Comparison of ENCODE assay signal across 5 worm cellular contexts in genomic region chrX:2583135-2583683, ce11.
A peak's percentile ranks its signal among the peaks of the same experiment; 100 is the strongest.
TF ChIP-seq lines count a peak whose summit lies in the region.

No protein-coding gene starts in this region.

TF ChIP-seq in whole organism, L1 larva, 84 proteins besides CTCF, POLR2A, EP300 and RAD21:
- TF ChIP-seq nhr-71 (tag; optimal IDR thresholded peaks at IDR 0.05; lab: Kevin White, UChicago) (peak; percentile 13), skn-1 (tag; optimal IDR thresholded peaks at IDR 0.05; lab: Kevin White, UChicago) (peak; percentile 22), snu-23 (GFP tag; optimal IDR thresholded peaks at IDR 0.05; lab: Kevin White, UChicago) (peak; percentile 3), nhr-90 (tag; optimal IDR thresholded peaks at IDR 0.05; lab: Kevin White, UChicago; ENCODE audit: poor library complexity) (peak; percentile 31), nhr-20 (tag; optimal IDR thresholded peaks at IDR 0.05; lab: Kevin White, UChicago) (peak; percentile 0), nhr-237 (tag; optimal IDR thresholded peaks at IDR 0.05; lab: Kevin White, UChicago) (no peak), nhr-19 (GFP tag; conservative IDR thresholded peaks at IDR 0.05; lab: Robert Waterston, UW) (peak; percentile 11; the same call in 1 of the 2 replicates), unc-62 (GFP tag; optimal IDR thresholded peaks at IDR 0.05; lab: Kevin White, UChicago) (no peak), mef-2 (tag; optimal IDR thresholded peaks at IDR 0.05; lab: Kevin White, UChicago) (no peak), lin-14 (GFP tag; optimal IDR thresholded peaks at IDR 0.05; lab: Kevin White, UChicago) (peak; percentile 59), nhr-85 (tag; lab: Kevin White, UChicago) (peak; percentile 86), efl-1 (optimal IDR thresholded peaks at IDR 0.05; lab: Kevin White, UChicago) (no peak), efl-1 (GFP tag; optimal IDR thresholded peaks at IDR 0.05 in 1 of 2; lab: Kevin White, UChicago) (peak in 1 of 2 experiments; percentile 8), unc-86 (tag; optimal IDR thresholded peaks at IDR 0.05; lab: Kevin White, UChicago) (no peak), sptf-1 (tag; optimal IDR thresholded peaks at IDR 0.05; lab: Kevin White, UChicago) (no peak), grh-1 (GFP tag; IDR thresholded peaks at IDR 0.05; lab: Robert Waterston, UW) (0 out of 2 replicates have a peak, but pooled peaks have one; percentile 32), nhr-47 (tag; optimal IDR thresholded peaks at IDR 0.05; lab: Kevin White, UChicago) (peak; percentile 18)
TF ChIP-seq in whole organism, L1 larva: peak in this region for 11.

TF ChIP-seq in whole organism, L3 larva, 47 proteins besides CTCF, POLR2A, EP300 and RAD21:
- TF ChIP-seq ceh-9 (tag; optimal IDR thresholded peaks at IDR 0.05; lab: Kevin White, UChicago) (no peak), tbx-2 (tag; optimal IDR thresholded peaks at IDR 0.05; lab: Kevin White, UChicago) (no peak), ztf-11 (tag; optimal IDR thresholded peaks at IDR 0.05; lab: Kevin White, UChicago) (no peak), nhr-67 (tag; optimal IDR thresholded peaks at IDR 0.05; lab: Kevin White, UChicago) (no peak), unc-62 (GFP tag; optimal IDR thresholded peaks at IDR 0.05; lab: Kevin White, UChicago) (no peak), elt-1 (tag; optimal IDR thresholded peaks at IDR 0.05; lab: Kevin White, UChicago) (no peak), jun-1 (tag; optimal IDR thresholded peaks at IDR 0.05; lab: Kevin White, UChicago) (no peak), elt-2 (tag; optimal IDR thresholded peaks at IDR 0.05; lab: Kevin White, UChicago) (no peak), pha-4 (tag; optimal IDR thresholded peaks at IDR 0.05; lab: Kevin White, UChicago) (peak; percentile 16)

TF ChIP-seq in whole organism, early embryonic, 17 proteins besides CTCF, POLR2A, EP300 and RAD21:
- TF ChIP-seq B0310.2 (tag; optimal IDR thresholded peaks at IDR 0.05; lab: Kevin White, UChicago) (no peak), sea-1 (GFP tag; conservative IDR thresholded peaks at IDR 0.05; lab: Robert Waterston, UW) (0 out of 2 replicates have a peak, but pooled peaks have one; percentile 31), ets-7 (tag; optimal IDR thresholded peaks at IDR 0.05; lab: Kevin White, UChicago) (no peak), ceh-13 (GFP tag; optimal IDR thresholded peaks at IDR 0.05; lab: Kevin White, UChicago) (no peak), hmg-4 (GFP tag; optimal IDR thresholded peaks at IDR 0.05; lab: Kevin White, UChicago) (peak; percentile 87), ama-1 (optimal IDR thresholded peaks at IDR 0.05; lab: Kevin White, UChicago) (no peak), ceh-36 (tag; optimal IDR thresholded peaks at IDR 0.05; lab: Kevin White, UChicago) (no peak), pes-1 (GFP tag; IDR thresholded peaks at IDR 0.05; lab: Robert Waterston, UW) (no peak), F13C5.2 (tag; optimal IDR thresholded peaks at IDR 0.05; lab: Kevin White, UChicago) (no peak)

TF ChIP-seq in whole organism, midembryonic, 9 proteins besides CTCF, POLR2A, EP300 and RAD21:
- TF ChIP-seq ztf-29 (GFP tag; IDR thresholded peaks at IDR 0.05; lab: Robert Waterston, UW) (peak; percentile 46; the same call in 1 of the 2 replicates), klf-2 (GFP tag; conservative IDR thresholded peaks at IDR 0.05; lab: Robert Waterston, UW) (no peak), T22C8.4 (GFP tag; IDR thresholded peaks at IDR 0.05; lab: Robert Waterston, UW) (no peak), flt-1 (GFP tag; IDR thresholded peaks at IDR 0.05; lab: Robert Waterston, UW) (0 out of 2 replicates have a peak, but pooled peaks have one; percentile 57)
TF ChIP-seq in whole organism, midembryonic: peak in this region for 2.

TF ChIP-seq in whole organism, young adult, 124 proteins besides CTCF, POLR2A, EP300 and RAD21:
- no peak for TF ChIP-seq die-1 (tag; optimal IDR thresholded peaks at IDR 0.05; lab: Kevin White, UChicago)
- TF ChIP-seq ztf-25 (GFP tag; IDR thresholded peaks at IDR 0.05; lab: Robert Waterston, UW): 0 out of 2 replicates have a peak, but pooled peaks have one; percentile 26
- no peak for TF ChIP-seq hrde-1 (tag; optimal IDR thresholded peaks at IDR 0.05; lab: Kevin White, UChicago; ENCODE audit: borderline replicate concordance)
- no peak for TF ChIP-seq Y53G8AR.9 (GFP tag; conservative IDR thresholded peaks at IDR 0.05; lab: Robert Waterston, UW)
- TF ChIP-seq egrh-3 (GFP tag; IDR thresholded peaks at IDR 0.05; lab: Robert Waterston, UW): peak; percentile 18; the same call in 1 of the 2 replicates
- no peak for TF ChIP-seq lag-1 (GFP tag; IDR thresholded peaks at IDR 0.05; lab: Robert Waterston, UW)
- TF ChIP-seq ZK185.1 (tag; optimal IDR thresholded peaks at IDR 0.05; lab: Kevin White, UChicago; ENCODE audit: poor library complexity, severe bottlenecking): no peak
- TF ChIP-seq madf-6 (GFP tag; IDR thresholded peaks at IDR 0.05; lab: Robert Waterston, UW): no peak
- no peak for TF ChIP-seq Y53F4B.3 (GFP tag; IDR thresholded peaks at IDR 0.05; lab: Robert Waterston, UW)
TF ChIP-seq in whole organism, young adult: peak in this region for 2.

Comparison
In these comparisons a context has a peak if more than half of its experiments do, and no peak if none do; other contexts are left out.
1. Of the 8 proteins assayed by ChIP-seq in both whole organism, young adult and whole organism, L1 larva: peak only in whole organism, young adult: none; only in whole organism, L1 larva: nhr-90; in both: none; in neither: 6; mixed calls (peak in some experiments, not most) for 1.